Worm (Caenorhabditis elegans) whole organism, L3 larva: ENCODE results near the gene spe-44.

Experiments
- ZK546.5 ChIP-seq: sonication (generic microtip); optimal IDR thresholded peaks from 2 replicates; lab custom pipeline; 2017; ENCODE audit warnings: missing biosample characterization, missing genetic modification characterization
- aly-2 ChIP-seq: fragments of 150-350 bp; optimal IDR thresholded peaks from 2 replicates; lab custom pipeline; 2014; ENCODE audit warnings: missing biosample characterization, missing genetic modification characterization
- ama-1 ChIP-seq: fragments of 150-350 bp; optimal IDR thresholded peaks from 2 replicates; lab custom pipeline; 2018
- ceh-28 ChIP-seq: fragments of 150-350 bp; optimal IDR thresholded peaks from 2 replicates; lab custom pipeline; 2014; ENCODE audit warnings: missing biosample characterization, missing genetic modification reagents, missing genetic modification characterization
- daf-12 ChIP-seq: fragments of 150-350 bp; optimal IDR thresholded peaks from 2 replicates; lab custom pipeline; 2014; ENCODE audit warnings: missing biosample characterization, missing genetic modification reagents, missing genetic modification characterization
- egl-27 ChIP-seq: sonication (generic microtip); optimal IDR thresholded peaks from 4 replicates; lab custom pipeline; 2017; ENCODE audit warnings: missing biosample characterization, missing genetic modification reagents, missing genetic modification characterization
- egl-5 ChIP-seq: fragments of 150-350 bp; optimal IDR thresholded peaks from 2 replicates; lab custom pipeline; 2017; ENCODE audit warnings: missing biosample characterization, missing genetic modification reagents, missing genetic modification characterization, inconsistent platforms
- elt-1 ChIP-seq: fragments of 150-350 bp; optimal IDR thresholded peaks from 2 replicates; lab custom pipeline; 2014; ENCODE audit warnings: missing biosample characterization, missing genetic modification characterization
- elt-2 ChIP-seq: sonication (generic microtip); optimal IDR thresholded peaks from 2 replicates; lab custom pipeline; 2016; ENCODE audit warnings: missing genetic modification reagents, mild to moderate bottlenecking, missing genetic modification characterization, missing compliant biosample characterization
- eor-1 ChIP-seq, 2 experiments: fragments of 150-350 bp; optimal IDR thresholded peaks; 2 replicates each; lab custom pipeline; 2014 to 2018; ENCODE audit warnings: missing biosample characterization in 2 of 2, missing genetic modification characterization in 2 of 2
- fkh-2 ChIP-seq: fragments of 150-350 bp; optimal IDR thresholded peaks from 2 replicates; lab custom pipeline; 2014; ENCODE audit warnings: missing biosample characterization, missing genetic modification reagents, missing genetic modification characterization
- fos-1 ChIP-seq: fragments of 150-350 bp; optimal IDR thresholded peaks from 2 replicates; lab custom pipeline; 2014; ENCODE audit warnings: missing biosample characterization, missing genetic modification characterization
- hmg-11 ChIP-seq: sonication (generic microtip); optimal IDR thresholded peaks from 2 replicates; lab custom pipeline; 2016; ENCODE audit warnings: missing genetic modification characterization, missing compliant biosample characterization
- jun-1 ChIP-seq: fragments of 150-350 bp; optimal IDR thresholded peaks from 2 replicates; lab custom pipeline; 2014; ENCODE audit warnings: missing biosample characterization, missing genetic modification reagents, missing genetic modification characterization
- lin-15B ChIP-seq: fragments of 150-350 bp; optimal IDR thresholded peaks from 2 replicates; lab custom pipeline; 2014; ENCODE audit warnings: missing biosample characterization, missing genetic modification characterization
- lin-39 ChIP-seq: fragments of 150-350 bp; optimal IDR thresholded peaks from 2 replicates; lab custom pipeline; 2018; ENCODE audit warnings: missing biosample characterization, missing genetic modification reagents, missing genetic modification characterization
- mml-1 ChIP-seq: fragments of 150-350 bp; sonication (generic microtip); optimal IDR thresholded peaks from 3 replicates; lab custom pipeline; 2014; ENCODE audit warnings: missing biosample characterization, missing genetic modification characterization
- nhr-11 ChIP-seq: fragments of 150-350 bp; optimal IDR thresholded peaks from 2 replicates; lab custom pipeline; 2014; ENCODE audit warnings: missing biosample characterization, missing genetic modification characterization
- nhr-12 ChIP-seq: fragments of 150-350 bp; optimal IDR thresholded peaks from 2 replicates; lab custom pipeline; 2014; ENCODE audit warnings: missing biosample characterization, missing genetic modification characterization
- nhr-23 ChIP-seq: fragments of 150-350 bp; optimal IDR thresholded peaks from 2 replicates; lab custom pipeline; 2014; ENCODE audit warnings: missing biosample characterization, missing genetic modification reagents, missing genetic modification characterization
- nhr-237 ChIP-seq: fragments of 150-350 bp; optimal IDR thresholded peaks from 2 replicates; lab custom pipeline; 2014; ENCODE audit warnings: missing biosample characterization, missing genetic modification characterization
- nhr-25 ChIP-seq: sonication (generic microtip); optimal IDR thresholded peaks from 2 replicates; lab custom pipeline; 2017; ENCODE audit warnings: missing biosample characterization, missing genetic modification characterization
- nhr-28 ChIP-seq: fragments of 150-350 bp; optimal IDR thresholded peaks from 2 replicates; lab custom pipeline; 2014; ENCODE audit warnings: missing biosample characterization, missing genetic modification characterization
- nhr-43 ChIP-seq: sonication (generic microtip); optimal IDR thresholded peaks from 2 replicates; lab custom pipeline; 2016; ENCODE audit warnings: mild to moderate bottlenecking, missing genetic modification characterization, missing compliant biosample characterization; ENCODE audit not compliant: poor library complexity, severe bottlenecking
- nhr-67 ChIP-seq: fragments of 150-350 bp; optimal IDR thresholded peaks from 2 replicates; lab custom pipeline; 2014; ENCODE audit warnings: missing biosample characterization, missing genetic modification characterization
- nhr-76 ChIP-seq: fragments of 150-350 bp; sonication (generic microtip); optimal IDR thresholded peaks from 5 replicates; lab custom pipeline; 2014; ENCODE audit warnings: missing biosample characterization, missing genetic modification characterization
- nhr-77 ChIP-seq: fragments of 150-350 bp; optimal IDR thresholded peaks from 2 replicates; lab custom pipeline; 2014; ENCODE audit warnings: missing biosample characterization, missing genetic modification characterization
- pha-4 ChIP-seq: fragments of 150-350 bp; optimal IDR thresholded peaks from 2 replicates; lab custom pipeline; 2014; ENCODE audit warnings: missing biosample characterization, missing genetic modification reagents, missing genetic modification characterization
- pqm-1 ChIP-seq: fragments of 150-350 bp; optimal IDR thresholded peaks from 2 replicates; lab custom pipeline; 2017; ENCODE audit warnings: missing biosample characterization, missing genetic modification characterization, inconsistent platforms
- snpc-4 ChIP-seq: fragments of 150-350 bp; optimal IDR thresholded peaks from 2 replicates; lab custom pipeline; 2014; ENCODE audit warnings: missing biosample characterization, missing genetic modification characterization
- unc-62 ChIP-seq: fragments of 150-350 bp; sonication (generic microtip); optimal IDR thresholded peaks from 4 replicates; lab custom pipeline; 2014; ENCODE audit warnings: missing biosample characterization, missing genetic modification reagents, missing genetic modification characterization
- zag-1 ChIP-seq: fragments of 150-350 bp; optimal IDR thresholded peaks from 2 replicates; lab custom pipeline; 2014; ENCODE audit warnings: missing biosample characterization, missing genetic modification characterization
- ztf-11 ChIP-seq: fragments of 150-350 bp; optimal IDR thresholded peaks from 2 replicates; lab custom pipeline; 2014; ENCODE audit warnings: missing biosample characterization, missing genetic modification characterization
- ztf-4 ChIP-seq: fragments of 150-350 bp; optimal IDR thresholded peaks from 2 replicates; lab custom pipeline; 2014; ENCODE audit warnings: missing biosample characterization, missing genetic modification characterization

spe-44 gene

DNA sequence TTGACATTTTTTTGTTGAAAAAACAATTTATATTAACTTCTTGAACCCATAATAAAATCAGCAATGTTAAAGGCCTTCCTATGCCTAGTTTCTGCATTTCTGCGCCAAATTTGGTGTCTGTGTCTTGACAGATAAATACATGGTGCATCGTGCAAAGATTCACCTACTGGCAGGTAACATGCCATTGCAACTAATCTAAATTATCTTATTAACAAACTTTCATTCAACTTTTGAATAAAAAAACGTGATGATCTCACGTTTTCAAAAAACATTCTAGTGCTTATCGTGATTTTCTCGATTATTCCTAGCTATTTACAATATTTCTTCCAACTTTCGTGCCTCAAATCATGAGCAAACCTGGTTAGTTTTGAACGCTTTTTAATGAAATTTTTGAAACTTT lies 2.6 kb upstream of the spe-44 start, which contains the start of gene C25G4.7:
C25G4.7 (plus strand) TSS at position 301 of the 400 bp plus-strand sequence.
- no peak for TF ChIP-seq pqm-1 (tag; lab: Kevin White, UChicago)

DNA sequence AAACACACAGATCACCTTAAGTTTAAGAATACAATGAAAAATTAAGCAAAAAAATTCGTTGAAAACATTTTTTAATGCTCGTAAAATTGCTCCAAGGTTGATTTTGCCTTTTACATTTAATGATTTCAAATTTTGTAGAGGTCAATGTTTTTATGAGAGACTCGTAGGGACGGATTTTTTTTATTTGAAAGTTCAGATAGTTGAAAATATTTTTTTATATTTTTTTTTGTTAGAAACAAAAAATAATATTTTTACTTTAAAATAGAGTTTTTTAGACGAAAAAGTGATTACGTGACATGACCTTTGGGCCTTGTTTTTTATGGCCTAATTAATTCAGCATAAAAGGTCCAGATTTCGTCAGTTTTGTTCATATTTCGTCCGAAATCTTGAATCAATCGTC lies 735 bp upstream of the spe-44 start, which contains the start of gene smz-1:
smz-1 (plus strand) TSS at position 301 of the 400 bp plus-strand sequence.
- TF ChIP-seq hmg-11 (tag; lab: Kevin White, UChicago) (no peak), nhr-12 (tag; lab: Kevin White, UChicago) (no peak)

DNA sequence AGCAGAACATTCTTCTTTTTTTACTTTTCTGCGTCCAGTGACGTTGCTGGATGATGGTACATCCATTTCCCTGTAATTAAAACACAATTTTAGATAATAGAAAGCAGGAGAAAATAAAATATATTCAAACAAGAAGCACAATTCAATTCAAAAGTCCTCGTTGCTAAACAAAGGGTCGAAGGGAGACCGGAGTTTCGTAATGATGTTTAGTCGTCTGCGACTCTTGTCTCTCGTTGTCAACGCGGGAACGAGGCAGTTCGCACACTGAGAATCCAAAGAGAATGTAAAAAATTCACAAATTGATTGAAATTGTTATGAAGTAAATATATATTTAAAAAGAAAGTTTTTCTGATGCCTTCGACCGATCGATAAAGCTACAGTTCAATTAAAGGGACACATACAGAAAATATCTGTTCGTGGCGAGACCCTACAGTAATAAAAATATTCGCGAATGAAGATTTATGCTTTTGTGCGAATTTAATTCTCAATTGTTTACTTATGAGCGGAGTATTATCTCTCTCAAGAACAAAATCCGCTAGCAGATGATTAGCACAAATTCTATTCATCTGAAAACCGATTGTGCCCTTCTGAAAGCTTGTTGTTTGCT lies 2.7 kb downstream of the spe-44 start, which contains the start of gene dpy-26:
dpy-26 (minus strand) TSS at position 111 of the 607 bp plus-strand sequence.
- no peak for TF ChIP-seq nhr-11
- peak; percentile 38 for TF ChIP-seq nhr-23 (tag; lab: Kevin White, UChicago)
- TF ChIP-seq lin-39 (tag; lab: Kevin White, UChicago) = peak; percentile 27
- peak; percentile 51 for TF ChIP-seq lin-15B
- peak; percentile 30 for TF ChIP-seq nhr-25 (tag; lab: Kevin White, UChicago)

DNA sequence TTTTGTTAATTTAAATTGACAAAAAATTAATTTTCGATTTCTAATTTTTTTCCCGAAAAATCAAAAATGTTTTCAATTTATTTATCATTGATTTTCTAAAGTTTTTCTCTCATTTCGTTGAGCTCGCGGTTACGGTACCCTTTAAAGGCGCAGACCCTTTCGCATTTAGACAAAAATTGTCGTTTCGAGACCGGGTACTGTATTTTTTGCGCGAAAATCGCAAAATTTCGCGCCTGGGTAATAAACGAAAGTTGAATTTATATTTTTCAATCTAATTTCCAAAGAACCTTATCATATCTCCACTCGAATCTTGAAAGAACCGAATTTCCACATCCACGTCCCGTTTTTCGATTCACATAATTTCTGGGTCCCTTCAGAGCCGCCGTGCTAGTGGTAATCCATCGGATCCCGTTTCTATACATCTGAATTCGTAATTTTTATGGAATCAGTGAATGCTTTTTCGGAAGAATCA lies 8.5 kb downstream of the spe-44 start, which contains the start of gene C25G4.3:
C25G4.3 (minus strand) TSS at position 422 of the 472 bp plus-strand sequence.
- TF ChIP-seq fkh-2 (tag; lab: Kevin White, UChicago) (no peak), nhr-237 (tag; lab: Kevin White, UChicago) (no peak), nhr-76 (no peak)

DNA sequence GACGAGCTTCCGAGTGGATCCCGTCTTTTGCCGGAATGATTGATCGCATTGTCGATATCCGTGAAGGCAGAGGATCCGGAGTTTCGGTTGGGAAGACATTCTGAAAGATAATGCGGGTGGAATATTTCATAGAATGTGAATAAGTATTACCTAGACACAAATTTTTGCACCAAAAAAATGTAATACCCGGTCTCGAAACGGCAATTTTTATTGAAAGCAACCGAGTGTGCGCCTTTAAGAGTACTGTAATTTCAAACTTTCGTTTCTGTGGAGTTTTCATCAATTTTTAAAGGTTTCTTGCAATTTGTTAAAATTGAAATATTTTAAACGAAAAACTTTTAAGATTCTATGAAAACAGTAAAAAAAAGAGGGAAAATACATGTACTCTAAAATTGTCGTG lies 10.1 kb downstream of the spe-44 start, which contains the start of gene C25G4.2:
C25G4.2 (minus strand) TSS at position 100 of the 400 bp plus-strand sequence.
- TF ChIP-seq eor-1 (tag; optimal IDR thresholded peaks at IDR 0.05; lab: Kevin White, UChicago) (no peak), egl-27 (no peak), ztf-4 (tag; lab: Kevin White, UChicago) (no peak), zag-1 (no peak), pha-4 (tag; lab: Kevin White, UChicago) (no peak), nhr-77 (tag; lab: Kevin White, UChicago) (no peak), elt-2 (tag; lab: Kevin White, UChicago) (no peak), ztf-11 (no peak), ceh-28 (tag; lab: Kevin White, UChicago) (no peak), aly-2 (tag; lab: Kevin White, UChicago) (no peak), fos-1 (tag; lab: Kevin White, UChicago) (no peak), daf-12 (tag; lab: Kevin White, UChicago) (no peak), nhr-25 (tag; lab: Kevin White, UChicago) (no peak), fkh-2 (tag; lab: Kevin White, UChicago) (no peak)

DNA sequence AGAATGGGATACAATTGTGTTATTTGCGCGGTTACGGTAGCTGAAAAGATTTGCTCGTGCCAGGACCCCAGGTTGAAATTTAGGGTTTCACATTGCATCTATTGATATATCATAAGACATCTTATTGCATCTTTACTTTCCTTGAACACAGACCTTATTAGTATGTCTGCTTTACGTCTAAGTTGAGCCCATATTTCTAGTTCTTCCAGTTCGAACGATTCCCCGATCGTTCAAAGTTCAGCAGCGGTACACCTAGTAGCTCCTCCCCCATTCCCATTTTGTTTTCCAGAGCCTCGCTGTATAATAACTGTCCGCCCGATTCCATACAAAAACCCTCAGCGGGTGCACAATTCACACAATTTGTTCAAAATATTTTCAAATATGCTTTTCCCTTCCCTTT lies 12.3 kb downstream of the spe-44 start, which contains the start of gene C25G4.17:
C25G4.17 (plus strand) TSS at position 301 of the 400 bp plus-strand sequence.
- no peak for TF ChIP-seq nhr-76
- TF ChIP-seq nhr-28 (tag; lab: Kevin White, UChicago) = no peak
- TF ChIP-seq zag-1 = no peak
- TF ChIP-seq ztf-11 = no peak
- TF ChIP-seq unc-62 (GFP tag; lab: Kevin White, UChicago) = no peak
- no peak for TF ChIP-seq ZK546.5 (tag; lab: Kevin White, UChicago)
- no peak for TF ChIP-seq nhr-11
- no peak for TF ChIP-seq fkh-2 (tag; lab: Kevin White, UChicago)
- no peak for TF ChIP-seq nhr-237 (tag; lab: Kevin White, UChicago)
- no peak for TF ChIP-seq fos-1 (tag; lab: Kevin White, UChicago)
- TF ChIP-seq pqm-1 (tag; lab: Kevin White, UChicago) = no peak

DNA sequence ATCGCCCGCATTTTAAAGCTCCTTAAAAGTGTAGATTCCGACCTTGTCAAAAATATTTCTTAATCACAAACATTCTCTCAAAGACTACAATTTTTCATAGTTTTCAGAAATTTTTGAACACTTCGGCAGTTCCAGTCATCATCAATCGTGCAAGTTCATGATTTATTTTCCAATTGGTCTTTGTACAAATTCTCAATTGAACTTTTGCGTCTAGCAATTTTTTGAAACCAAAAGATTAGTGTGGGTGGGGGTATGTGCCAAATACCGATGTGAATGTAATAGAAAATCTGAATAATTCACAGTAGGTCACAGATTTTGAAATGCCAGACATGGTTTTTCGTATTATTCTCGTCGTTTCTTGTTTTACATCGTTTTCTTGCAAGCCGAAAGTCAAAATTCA lies 15.7 kb downstream of the spe-44 start, which contains the start of gene clec-185:
clec-185 (plus strand) TSS at position 301 of the 400 bp plus-strand sequence.
- no peak for TF ChIP-seq snpc-4 (tag; lab: Kevin White, UChicago)
- TF ChIP-seq elt-1 (tag; lab: Kevin White, UChicago) = no peak
- TF ChIP-seq nhr-43 = no peak
- no peak for TF ChIP-seq jun-1
- TF ChIP-seq lin-15B = no peak
- no peak for TF ChIP-seq nhr-11
- no peak for TF ChIP-seq ZK546.5 (tag; lab: Kevin White, UChicago)
- TF ChIP-seq fos-1 (tag; lab: Kevin White, UChicago) = no peak
- no peak for TF ChIP-seq ceh-28 (tag; lab: Kevin White, UChicago)
- TF ChIP-seq egl-5 (tag; lab: Kevin White, UChicago) = no peak
- no peak for TF ChIP-seq ama-1 (lab: Kevin White, UChicago)
- no peak for TF ChIP-seq egl-27
- TF ChIP-seq nhr-28 (tag; lab: Kevin White, UChicago) = no peak
- no peak for TF ChIP-seq nhr-76
- no peak for TF ChIP-seq hmg-11 (tag; lab: Kevin White, UChicago)
- TF ChIP-seq nhr-67 (tag; lab: Kevin White, UChicago) = no peak
- TF ChIP-seq mml-1 (tag; lab: Kevin White, UChicago) = no peak
